Worm (Caenorhabditis elegans) whole organism, L4 larva: ENCODE data around the gene C10G8.8.

Experiments
- ama-1 ChIP-seq: fragments of 150-350 bp; optimal IDR thresholded peaks from 2 replicates; lab custom pipeline; 2014; ENCODE audit warnings: inconsistent platforms, mixed read lengths
- jun-1 ChIP-seq: fragments of 150-350 bp; optimal IDR thresholded peaks from 2 replicates; lab custom pipeline; 2014; ENCODE audit warnings: missing biosample characterization, missing genetic modification reagents, missing genetic modification characterization

DNA sequence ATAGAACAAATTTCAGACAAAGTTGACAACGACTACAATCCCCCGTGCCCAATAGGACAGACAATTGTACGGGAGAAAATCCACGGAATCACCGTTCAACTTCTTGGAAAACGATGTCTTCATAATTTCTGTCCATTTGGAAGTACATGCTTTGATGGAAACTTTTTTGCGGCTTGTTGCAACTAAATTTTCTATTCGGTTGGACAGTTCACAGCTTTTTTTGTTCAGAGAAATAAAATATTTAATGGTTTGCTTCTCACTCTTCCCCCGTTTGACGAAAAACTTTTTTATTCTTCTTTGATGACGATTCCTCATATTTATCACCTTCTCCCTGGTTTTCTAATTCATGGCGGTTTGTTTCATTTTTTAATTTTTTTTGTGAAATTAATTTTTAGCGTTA, 14.1 kb downstream of the C10G8.8 start, which contains the start of gene C10G8.2:
- TF ChIP-seq jun-1 = no peak
- TF ChIP-seq ama-1 (lab: Kevin White, UChicago) = no peak
